Fruit fly (Drosophila melanogaster) whole organism, wandering third instar larva: ENCODE measurements around the gene Sws1.

ENCODE experiments used
- CG9705 ChIP-seq: fragments of 200-800 bp; sonication (Bioruptor generic); optimal IDR thresholded peaks from 2 replicates; lab custom pipeline; 2018; ENCODE audit warnings: missing biosample characterization, mild to moderate bottlenecking, missing genetic modification characterization
- CrebA ChIP-seq: fragments of 200-800 bp; sonication (Bioruptor generic); optimal IDR thresholded peaks from 2 replicates; lab custom pipeline; 2016; ENCODE audit warnings: missing biosample characterization, mild to moderate bottlenecking, missing genetic modification characterization, borderline replicate concordance
- Dif ChIP-seq: fragments of 200-275, 200-300 bp; sonication (Bioruptor generic); optimal IDR thresholded peaks from 2 replicates; lab custom pipeline; 2018; ENCODE audit warnings: missing biosample characterization, missing genetic modification characterization; ENCODE audit not compliant: partially characterized antibody
- Hnf4 ChIP-seq: fragments of 200-800 bp; sonication (Bioruptor generic); optimal IDR thresholded peaks from 2 replicates; lab custom pipeline; 2016; ENCODE audit warnings: missing biosample characterization, mild to moderate bottlenecking, missing genetic modification characterization
- Hr83 ChIP-seq: fragments of 200-300 bp; sonication (Bioruptor generic); optimal IDR thresholded peaks from 2 replicates; lab custom pipeline; 2016; ENCODE audit warnings: missing biosample characterization, mild to moderate bottlenecking, missing genetic modification characterization, moderate library complexity; ENCODE audit not compliant: poor library complexity, severe bottlenecking
- Jra ChIP-seq: sonication (Bioruptor generic); optimal IDR thresholded peaks from 2 replicates; lab custom pipeline; 2016; ENCODE audit warnings: missing biosample characterization, missing genetic modification characterization
- Mio ChIP-seq: sonication (Bioruptor generic); optimal IDR thresholded peaks from 2 replicates; lab custom pipeline; 2016; ENCODE audit warnings: missing biosample characterization, missing genetic modification characterization
- OdsH ChIP-seq: fragments of 200-800 bp; sonication (Bioruptor generic); optimal IDR thresholded peaks from 2 replicates; lab custom pipeline; 2016; ENCODE audit warnings: missing biosample characterization, mild to moderate bottlenecking, missing genetic modification characterization
- pan ChIP-seq: fragments of >200 bp; optimal IDR thresholded peaks from 2 replicates; lab custom pipeline; 2017
- sage ChIP-seq: fragments of 200-800 bp; sonication (Bioruptor generic); optimal IDR thresholded peaks from 2 replicates; lab custom pipeline; 2016; ENCODE audit warnings: missing biosample characterization, mild to moderate bottlenecking, missing genetic modification characterization
- usp ChIP-seq: fragments of >200 bp; optimal IDR thresholded peaks from 2 replicates; lab custom pipeline; 2017; ENCODE audit warnings: missing biosample characterization, missing genetic modification characterization
- woc ChIP-seq: sonication (Bioruptor generic); optimal IDR thresholded peaks from 2 replicates; lab custom pipeline; 2016; ENCODE audit warnings: missing biosample characterization, mild to moderate bottlenecking, missing genetic modification characterization

- TF ChIP-seq Hnf4 (GFP tag; lab: Kevin White, UChicago) = no peak
- no peak for TF ChIP-seq pan (lab: Kevin White, UChicago)
- TF ChIP-seq OdsH (GFP tag; lab: Kevin White, UChicago) = no peak
- no peak for TF ChIP-seq Jra (GFP tag; lab: Kevin White, UChicago)
- TF ChIP-seq Hr83 (GFP tag; lab: Kevin White, UChicago) = no peak
- no peak for TF ChIP-seq Mio (GFP tag; lab: Kevin White, UChicago)
- TF ChIP-seq sage (GFP tag; lab: Kevin White, UChicago) = no peak
- TF ChIP-seq Dif = no peak
- no peak for TF ChIP-seq CrebA (GFP tag; lab: Kevin White, UChicago)
- no peak for TF ChIP-seq CG9705
- no peak for TF ChIP-seq woc (GFP tag; lab: Kevin White, UChicago)
- TF ChIP-seq usp = no peak
Observed at dm6 chr2L:2619887-2620286, 45.0 kb upstream of the Sws1 start, which contains the start of gene CG43403.
